Worm (Caenorhabditis elegans) whole organism, mixed stage, embryonic: ENCODE data around the gene F53F4.1.

ENCODE experiments used
- ces-1 ChIP-seq: fragments of 150-350 bp; optimal IDR thresholded peaks from 2 replicates; lab custom pipeline; 2014; ENCODE audit warnings: missing biosample characterization, missing genetic modification reagents, missing genetic modification characterization
- cnd-1 ChIP-seq: fragments of 200-800 bp; sonication (Bioruptor generic); optimal IDR thresholded peaks from 2 replicates; lab custom pipeline; 2018; ENCODE audit warnings: mild to moderate bottlenecking, missing genetic modification characterization, missing compliant biosample characterization
- lsy-2 ChIP-seq: fragments of 150-350 bp; optimal IDR thresholded peaks from 2 replicates; lab custom pipeline; 2014; ENCODE audit warnings: missing biosample characterization, missing genetic modification characterization
- mab-5 ChIP-seq: fragments of 150-350 bp; optimal IDR thresholded peaks from 2 replicates; lab custom pipeline; 2014; ENCODE audit warnings: missing biosample characterization, missing genetic modification characterization
- nhr-28 ChIP-seq: fragments of 150-350 bp; optimal IDR thresholded peaks from 2 replicates; lab custom pipeline; 2014; ENCODE audit warnings: missing biosample characterization, missing genetic modification characterization
- snpc-4 ChIP-seq: fragments of 150-350 bp; optimal IDR thresholded peaks from 2 replicates; lab custom pipeline; 2014; ENCODE audit warnings: missing biosample characterization, missing genetic modification characterization
- sptf-1 ChIP-seq: sonication (generic microtip); optimal IDR thresholded peaks from 2 replicates; lab custom pipeline; 2017; ENCODE audit warnings: mild to moderate bottlenecking, missing genetic modification characterization, moderate library complexity, missing compliant biosample characterization
- ztf-11 ChIP-seq: fragments of 150-350 bp; optimal IDR thresholded peaks from 2 replicates; lab custom pipeline; 2014; ENCODE audit warnings: missing biosample characterization, missing genetic modification characterization

- no peak for TF ChIP-seq cnd-1 (tag; lab: Kevin White, UChicago)
- no peak for TF ChIP-seq ztf-11 (tag; lab: Kevin White, UChicago)
- no peak for TF ChIP-seq snpc-4 (tag; lab: Kevin White, UChicago)
- no peak for TF ChIP-seq sptf-1 (tag; lab: Kevin White, UChicago)
- no peak for TF ChIP-seq lsy-2 (tag; lab: Kevin White, UChicago)
- TF ChIP-seq ces-1 (GFP tag; lab: Kevin White, UChicago): no peak
- TF ChIP-seq mab-5 (tag; lab: Kevin White, UChicago): no peak
- no peak for TF ChIP-seq nhr-28 (tag; lab: Kevin White, UChicago)
Observed at ce11 chrV:13591504-13592174, 7.1 kb downstream of the F53F4.1 start, which contains the start of gene tbcb-1.
